Worm (Caenorhabditis elegans) whole organism, young adult: Measurements from ENCODE around the gene srg-21.

ENCODE experiments used
- F22D6.2 ChIP-seq: sonication (generic microtip); optimal IDR thresholded peaks from 2 replicates; lab custom pipeline; 2016; ENCODE audit warnings: mild to moderate bottlenecking, missing genetic modification characterization, missing compliant biosample characterization
- F37B4.10 ChIP-seq: fragments of 200-800 bp; sonication (Bioruptor generic); IDR thresholded peaks from 2 replicates; pipeline ENCODE4 v1.3.6; 2022; ENCODE audit warnings: missing genetic modification characterization, missing compliant biosample characterization
- Y79H2A.3 ChIP-seq: fragments of 200-800 bp; sonication (Bioruptor generic); conservative IDR thresholded peaks from 2 replicates; pipeline ENCODE4 v1.3.6; 2022; ENCODE audit warnings: missing genetic modification reagents, missing genetic modification characterization, missing compliant biosample characterization
- hmg-1.2 ChIP-seq: fragments of 200-800 bp; sonication (Bioruptor generic); IDR thresholded peaks from 2 replicates; pipeline ENCODE4 v1.3.6; 2022; ENCODE audit warnings: missing genetic modification reagents, missing genetic modification characterization, missing compliant biosample characterization
- nhr-120 ChIP-seq: fragments of 200-800 bp; sonication (Bioruptor generic); IDR thresholded peaks from 2 replicates; pipeline ENCODE4 v1.3.6; 2022; ENCODE audit warnings: missing genetic modification characterization, missing compliant biosample characterization
- rec-8 ChIP-seq, 2 experiments: sonication (generic microtip); optimal IDR thresholded peaks; 2 replicates each; lab custom pipeline; 2016; ENCODE audit warnings: mild to moderate bottlenecking in 2 of 2, missing genetic modification characterization in 2 of 2, missing genetic modification reagents in 2 of 2, missing genotype in 2 of 2, missing biosample characterization in 1 of 2, missing compliant biosample characterization in 1 of 2, moderate library complexity in 1 of 2
- ztf-18 ChIP-seq: sonication (generic microtip); optimal IDR thresholded peaks from 2 replicates; lab custom pipeline; 2016; ENCODE audit warnings: missing genotype, mild to moderate bottlenecking, missing genetic modification characterization, missing compliant biosample characterization

srg-21 gene

DNA sequence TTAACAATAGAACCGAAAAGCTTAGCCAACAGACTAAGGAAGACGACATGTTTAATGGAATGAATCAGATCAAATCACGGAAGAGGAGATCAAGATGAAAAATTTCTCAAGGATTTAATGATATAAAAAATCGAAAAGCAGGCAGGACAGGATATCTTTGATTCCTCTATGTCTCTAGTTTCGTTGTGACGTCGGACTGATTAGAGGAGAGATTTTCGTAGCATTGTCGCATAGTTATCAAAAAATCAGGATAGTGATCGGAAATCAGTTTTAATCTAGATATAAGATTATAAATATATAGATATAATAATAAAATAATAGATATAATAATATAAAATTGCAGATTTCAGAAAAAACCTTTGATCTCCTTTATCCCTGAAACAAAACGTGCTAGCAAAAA lies 47.8 kb downstream of the srg-21 start, which contains the start of gene B0454.8:
Gene B0454.8 (minus strand): TSS at position 101 of the 400 bp plus-strand sequence.
- TF ChIP-seq F22D6.2 (tag; lab: Kevin White, UChicago) (no peak), nhr-120 (GFP tag; lab: Robert Waterston, UW) (no peak), hmg-1.2 (GFP tag; lab: Robert Waterston, UW) (no peak), Y79H2A.3 (GFP tag; lab: Robert Waterston, UW) (no peak)

DNA sequence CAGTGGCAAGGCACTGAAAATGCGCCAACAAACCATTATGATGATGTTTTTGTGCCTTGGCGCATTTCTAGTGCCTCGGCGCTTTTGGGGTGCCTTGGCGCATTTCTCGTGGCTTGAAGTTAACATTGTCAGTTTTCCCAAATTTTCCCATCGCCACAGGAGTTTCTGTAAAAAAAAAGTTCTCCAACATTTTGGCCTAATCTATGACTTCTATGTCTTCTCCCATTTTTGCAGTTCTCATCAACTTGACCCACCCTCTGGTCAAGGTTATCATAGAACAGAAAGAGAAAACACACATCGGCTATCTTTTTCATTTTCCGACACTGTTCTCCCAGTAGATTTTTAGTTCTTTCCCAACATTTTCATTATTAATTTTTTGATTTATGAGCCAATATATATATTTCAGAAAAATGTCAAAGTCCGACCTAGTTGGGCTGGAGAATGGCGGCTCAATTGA lies 52.7 kb downstream of the srg-21 start, which contains the start of the genes B0454.26 and B0454.5:
Gene B0454.26 (minus strand): TSS at position 101 of the 457 bp plus-strand sequence.
Gene B0454.5 (plus strand): TSS at position 407 of the 457 bp plus-strand sequence.
- TF ChIP-seq F37B4.10 (GFP tag; lab: Robert Waterston, UW), result 0 out of 2 replicates have a peak, but pooled peaks have one; percentile 50
- TF ChIP-seq rec-8 (tag; optimal IDR thresholded peaks at IDR 0.05; lab: Kevin White, UChicago), result no peak
- peak; percentile 28 for TF ChIP-seq ztf-18 (tag; lab: Kevin White, UChicago)
